Fruit fly (Drosophila melanogaster) whole organism, adult: Measurements from ENCODE around the gene sog.

Experiments
- CG11617 ChIP-seq: fragments of 200-800 bp; sonication (Bioruptor generic); optimal IDR thresholded peaks from 2 replicates; lab custom pipeline; 2017; ENCODE audit warnings: mild to moderate bottlenecking, missing biosample characterization, missing genetic modification reagents, missing genetic modification characterization
- CG14711 ChIP-seq: fragments of 200-800 bp; sonication (Bioruptor generic); optimal IDR thresholded peaks from 2 replicates; lab custom pipeline; 2018; ENCODE audit warnings: missing biosample characterization, mild to moderate bottlenecking, missing genetic modification characterization, moderate library complexity
- CG33017 ChIP-seq: fragments of 200-800 bp; sonication (Bioruptor generic); optimal IDR thresholded peaks from 2 replicates; lab custom pipeline; 2018; ENCODE audit warnings: missing biosample characterization, mild to moderate bottlenecking, missing genetic modification characterization, moderate library complexity
- CG5204 ChIP-seq: fragments of 200-800 bp; sonication (Bioruptor generic); optimal IDR thresholded peaks from 2 replicates; lab custom pipeline; 2016; ENCODE audit warnings: missing biosample characterization, missing genetic modification characterization
- CG7101 ChIP-seq: fragments of 200-800 bp; sonication (Bioruptor generic); optimal IDR thresholded peaks from 2 replicates; lab custom pipeline; 2018; ENCODE audit warnings: missing biosample characterization, mild to moderate bottlenecking, missing genetic modification characterization, moderate library complexity
- Clk ChIP-seq: fragments of 200-800 bp; sonication (Bioruptor generic); optimal IDR thresholded peaks from 2 replicates; lab custom pipeline; 2017; ENCODE audit warnings: missing biosample characterization, missing genetic modification characterization
- Crg-1 ChIP-seq: fragments of 200-800 bp; sonication (Bioruptor generic); optimal IDR thresholded peaks from 2 replicates; lab custom pipeline; 2016; ENCODE audit warnings: missing biosample characterization, missing genetic modification characterization
- Mnt ChIP-seq: fragments of 200-800 bp; sonication (Bioruptor generic); optimal IDR thresholded peaks from 2 replicates; lab custom pipeline; 2016; ENCODE audit warnings: missing biosample characterization, mild to moderate bottlenecking, missing genetic modification characterization
- cnc ChIP-seq, 2 experiments: fragments of >200 bp; optimal IDR thresholded peaks; 2 replicates each; lab custom pipeline; 2017
- kay ChIP-seq: fragments of 200-800 bp; sonication (Bioruptor generic); peaks from one replicate; lab custom pipeline; 2016; ENCODE audit warnings: missing biosample characterization, missing genetic modification characterization, borderline replicate concordance
- pad ChIP-seq: fragments of 200-800 bp; sonication (Bioruptor generic); optimal IDR thresholded peaks from 3 replicates; lab custom pipeline; 2017; ENCODE audit warnings: missing biosample characterization, missing genetic modification characterization, mild to moderate bottlenecking, moderate library complexity, missing genetic modification reagents
- tj ChIP-seq: fragments of 200-800 bp; sonication (Bioruptor generic); optimal IDR thresholded peaks from 3 replicates; lab custom pipeline; 2017; ENCODE audit warnings: missing biosample characterization, mild to moderate bottlenecking, missing genetic modification characterization, moderate library complexity

DNA sequence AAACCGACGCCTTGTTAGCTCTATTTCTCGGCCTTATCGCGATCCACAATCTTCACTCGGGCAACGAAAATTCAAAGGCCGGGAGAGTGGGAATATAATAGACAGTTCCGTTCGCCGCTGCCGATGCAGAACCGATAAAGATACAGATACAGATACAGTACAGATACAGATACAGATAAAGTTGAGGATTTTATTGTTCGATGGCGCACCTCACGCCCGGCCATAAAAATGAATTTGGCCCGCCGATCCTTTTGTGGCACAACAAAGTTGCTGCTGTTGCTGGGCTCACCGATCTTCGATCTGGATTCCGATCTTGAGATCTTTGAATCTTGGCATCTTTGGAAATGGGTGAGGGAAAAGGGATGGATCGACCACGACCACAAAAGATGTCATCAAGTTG is 23.1 kb downstream of the sog start:
- TF ChIP-seq CG11617 (GFP tag; lab: Kevin White, UChicago) (no peak), CG5204 (no peak), CG7101 (tag; lab: Kevin White, UChicago) (no peak), tj (GFP tag; lab: Kevin White, UChicago) (no peak), Clk (GFP tag; lab: Kevin White, UChicago) (no peak), kay (no peak), cnc (optimal IDR thresholded peaks at IDR 0.05; lab: Kevin White, UChicago) (no peak), pad (GFP tag; lab: Kevin White, UChicago) (no peak), CG14711 (no peak), Mnt (GFP tag; lab: Kevin White, UChicago) (no peak), CG33017 (tag; lab: Kevin White, UChicago) (no peak), Crg-1 (GFP tag; lab: Kevin White, UChicago) (no peak)
